Fruit fly (Drosophila melanogaster) whole organism, wandering third instar larva: Measurements from ENCODE around the gene CG9338.

Source experiments
- Abd-B ChIP-seq: fragments of >200 bp; optimal IDR thresholded peaks from 2 replicates; lab custom pipeline; 2017; ENCODE audit warnings: missing biosample characterization, missing genetic modification characterization
- GATAd ChIP-seq: sonication (Bioruptor generic); optimal IDR thresholded peaks from 2 replicates; lab custom pipeline; 2016; ENCODE audit warnings: missing biosample characterization, missing genetic modification characterization
- Jra ChIP-seq: sonication (Bioruptor generic); optimal IDR thresholded peaks from 2 replicates; lab custom pipeline; 2016; ENCODE audit warnings: missing biosample characterization, missing genetic modification characterization
- woc ChIP-seq: sonication (Bioruptor generic); optimal IDR thresholded peaks from 2 replicates; lab custom pipeline; 2016; ENCODE audit warnings: missing biosample characterization, mild to moderate bottlenecking, missing genetic modification characterization

dm6 chr2L:20857791-20858190 lies 7.2 kb upstream of the CG9338 start, which contains the start of gene CG14400:
- no peak for TF ChIP-seq woc
- TF ChIP-seq GATAd (GFP tag; lab: Kevin White, UChicago) = no peak
- no peak for TF ChIP-seq Jra (GFP tag; lab: Kevin White, UChicago)
- no peak for TF ChIP-seq Abd-B
